Worm (Caenorhabditis elegans) whole organism, late embryonic: Measurements from ENCODE around the gene scl-25.

ENCODE experiments used
- T23F11.4 ChIP-seq: fragments of 200-800 bp; sonication (Bioruptor generic); optimal IDR thresholded peaks from 2 replicates; lab custom pipeline; 2018; ENCODE audit warnings: mild to moderate bottlenecking, missing genetic modification characterization, missing compliant biosample characterization
- Y22D7AL.16 ChIP-seq: sonication (generic microtip); optimal IDR thresholded peaks from 2 replicates; lab custom pipeline; 2016; ENCODE audit warnings: missing genetic modification characterization, missing compliant biosample characterization
- ahr-1 ChIP-seq: sonication (generic microtip); optimal IDR thresholded peaks from 2 replicates; lab custom pipeline; 2016; ENCODE audit warnings: missing genetic modification characterization, missing compliant biosample characterization
- ama-1 ChIP-seq: fragments of 150-350 bp; optimal IDR thresholded peaks from 2 replicates; lab custom pipeline; 2014
- ceh-14 ChIP-seq: sonication (generic microtip); optimal IDR thresholded peaks from 2 replicates; lab custom pipeline; 2016; ENCODE audit warnings: missing genotype, missing genetic modification characterization, missing compliant biosample characterization
- ceh-18 ChIP-seq: sonication (generic microtip); optimal IDR thresholded peaks from 2 replicates; lab custom pipeline; 2016; ENCODE audit warnings: missing genetic modification characterization, missing compliant biosample characterization
- ceh-24 ChIP-seq: sonication (generic microtip); optimal IDR thresholded peaks from 2 replicates; lab custom pipeline; 2016; ENCODE audit warnings: mild to moderate bottlenecking, missing genetic modification characterization, missing compliant biosample characterization
- ceh-31 ChIP-seq: sonication (generic microtip); optimal IDR thresholded peaks from 2 replicates; lab custom pipeline; 2016; ENCODE audit warnings: missing genetic modification characterization, missing compliant biosample characterization
- ceh-34 ChIP-seq: sonication (generic microtip); optimal IDR thresholded peaks from 2 replicates; lab custom pipeline; 2016; ENCODE audit warnings: mild to moderate bottlenecking, missing genetic modification characterization, missing compliant biosample characterization
- ceh-45 ChIP-seq: fragments of 200-800 bp; sonication (Bioruptor generic); IDR thresholded peaks from 2 replicates; pipeline ENCODE4 v1.3.6; 2022; ENCODE audit warnings: missing genetic modification reagents, missing genetic modification characterization, missing compliant biosample characterization
- ceh-9 ChIP-seq: sonication (generic microtip); optimal IDR thresholded peaks from 2 replicates; lab custom pipeline; 2016; ENCODE audit warnings: mild to moderate bottlenecking, missing genetic modification characterization, inconsistent platforms, missing compliant biosample characterization
- elt-2 ChIP-seq: sonication (generic microtip); optimal IDR thresholded peaks from 2 replicates; lab custom pipeline; 2016; ENCODE audit warnings: missing genetic modification reagents, missing genetic modification characterization, missing compliant biosample characterization
- elt-4 ChIP-seq: sonication (generic microtip); optimal IDR thresholded peaks from 2 replicates; lab custom pipeline; 2016; ENCODE audit warnings: missing genetic modification characterization, missing compliant biosample characterization
- eyg-1 ChIP-seq: sonication (generic microtip); optimal IDR thresholded peaks from 2 replicates; lab custom pipeline; 2016; ENCODE audit warnings: missing genotype, missing genetic modification characterization, missing compliant biosample characterization
- fkh-10 ChIP-seq: fragments of 150-350 bp; optimal IDR thresholded peaks from 2 replicates; lab custom pipeline; 2014; ENCODE audit warnings: missing biosample characterization, missing genetic modification reagents, missing genetic modification characterization
- fkh-6 ChIP-seq: sonication (generic microtip); optimal IDR thresholded peaks from 2 replicates; lab custom pipeline; 2016; ENCODE audit warnings: missing genetic modification characterization, missing compliant biosample characterization
- gmeb-2 ChIP-seq: sonication (generic microtip); optimal IDR thresholded peaks from 2 replicates; lab custom pipeline; 2016; ENCODE audit warnings: missing genetic modification characterization, inconsistent platforms, missing compliant biosample characterization
- hlh-13 ChIP-seq: fragments of 200-800 bp; sonication (Bioruptor generic); optimal IDR thresholded peaks from 2 replicates; lab custom pipeline; 2018; ENCODE audit warnings: mild to moderate bottlenecking, missing genetic modification characterization, missing compliant biosample characterization
- hlh-30 ChIP-seq: sonication (generic microtip); optimal IDR thresholded peaks from 2 replicates; lab custom pipeline; 2017; ENCODE audit warnings: antibody characterized with exemption, missing genetic modification characterization, missing compliant biosample characterization; ENCODE audit not compliant: insufficient read depth
- hlh-6 ChIP-seq: sonication (generic microtip); optimal IDR thresholded peaks from 2 replicates; lab custom pipeline; 2016; ENCODE audit warnings: missing genotype, missing genetic modification characterization, missing compliant biosample characterization
- lim-6 ChIP-seq: sonication (generic microtip); optimal IDR thresholded peaks from 2 replicates; lab custom pipeline; 2016; ENCODE audit warnings: missing genetic modification characterization, missing compliant biosample characterization
- lin-11 ChIP-seq: fragments of 200-800 bp; sonication (Bioruptor generic); optimal IDR thresholded peaks from 2 replicates; lab custom pipeline; 2018; ENCODE audit warnings: mild to moderate bottlenecking, missing genetic modification characterization, missing compliant biosample characterization
- nfya-1 ChIP-seq: sonication (generic microtip); optimal IDR thresholded peaks from 2 replicates; lab custom pipeline; 2017; ENCODE audit warnings: missing genetic modification characterization, mild to moderate bottlenecking, missing compliant biosample characterization, antibody characterized with exemption, moderate library complexity
- nhr-11 ChIP-seq: fragments of 150-350 bp; optimal IDR thresholded peaks from 2 replicates; lab custom pipeline; 2014; ENCODE audit warnings: missing biosample characterization, missing genetic modification characterization
- npax-4 ChIP-seq: sonication (generic microtip); optimal IDR thresholded peaks from 2 replicates; lab custom pipeline; 2016; ENCODE audit warnings: missing genetic modification characterization, missing compliant biosample characterization
- odd-2 ChIP-seq: sonication (generic microtip); optimal IDR thresholded peaks from 2 replicates; lab custom pipeline; 2017; ENCODE audit warnings: antibody characterized with exemption, mild to moderate bottlenecking, missing genetic modification characterization, missing compliant biosample characterization
- pag-3 ChIP-seq: sonication (generic microtip); optimal IDR thresholded peaks from 2 replicates; lab custom pipeline; 2016; ENCODE audit warnings: missing compliant biosample characterization, missing genetic modification characterization, borderline replicate concordance
- pat-9 ChIP-seq: fragments of 200-800 bp; sonication (Bioruptor generic); optimal IDR thresholded peaks from 2 replicates; lab custom pipeline; 2018; ENCODE audit warnings: mild to moderate bottlenecking, missing genetic modification characterization, moderate library complexity, missing compliant biosample characterization
- pax-1 ChIP-seq: fragments of 150-350 bp; optimal IDR thresholded peaks from 2 replicates; lab custom pipeline; 2014; ENCODE audit warnings: missing biosample characterization, missing genetic modification characterization
- pqm-1 ChIP-seq: sonication (generic microtip); optimal IDR thresholded peaks from 2 replicates; lab custom pipeline; 2016; ENCODE audit warnings: missing genetic modification characterization, missing compliant biosample characterization
- rnt-1 ChIP-seq: sonication (generic microtip); optimal IDR thresholded peaks from 2 replicates; lab custom pipeline; 2016; ENCODE audit warnings: missing genetic modification characterization, missing compliant biosample characterization
- tbx-7 ChIP-seq: sonication (generic microtip); optimal IDR thresholded peaks from 2 replicates; lab custom pipeline; 2016; ENCODE audit warnings: missing genotype, missing genetic modification characterization, missing compliant biosample characterization
- unc-3 ChIP-seq, 2 experiments: fragments of 200-800 bp in 1 of 2; sonication (Bioruptor generic) in 1 of 2; sonication (generic microtip) in 1 of 2; conservative IDR thresholded peaks in 1 of 2; optimal IDR thresholded peaks in 1 of 2; 2 replicates each; pipeline versions ENCODE4 v1.3.6 to Lab custom; 2016 to 2022; ENCODE audit warnings: missing compliant biosample characterization in 2 of 2, missing genetic modification characterization in 2 of 2, missing genetic modification reagents in 1 of 2
- unc-42 ChIP-seq: sonication (generic microtip); optimal IDR thresholded peaks from 2 replicates; lab custom pipeline; 2016; ENCODE audit warnings: missing genotype, missing genetic modification characterization, missing compliant biosample characterization
- unc-55 ChIP-seq: sonication (generic microtip); optimal IDR thresholded peaks from 2 replicates; lab custom pipeline; 2017; ENCODE audit warnings: missing biosample characterization, missing genetic modification reagents, missing genetic modification characterization
- unc-86 ChIP-seq: sonication (generic microtip); optimal IDR thresholded peaks from 2 replicates; lab custom pipeline; 2016; ENCODE audit warnings: missing genetic modification characterization, missing compliant biosample characterization
- zip-5 ChIP-seq: sonication (generic microtip); optimal IDR thresholded peaks from 2 replicates; lab custom pipeline; 2016; ENCODE audit warnings: missing genetic modification characterization, missing compliant biosample characterization

Gene scl-25

ce11 chrV:17217690-17218089 is 7.8 kb upstream of the scl-25 start, which contains the start of gene srbc-62:
TSS of gene srbc-62 (plus strand) at chrV:17217990.
- TF ChIP-seq elt-2 (tag; lab: Kevin White, UChicago) (no peak), gmeb-2 (tag; lab: Kevin White, UChicago) (no peak), ceh-45 (GFP tag; lab: Robert Waterston, UW) (no peak), lim-6 (tag; lab: Kevin White, UChicago) (no peak), fkh-6 (tag; lab: Kevin White, UChicago) (no peak)
- TF ChIP-seq, all 69 proteins: peak for 0

ce11 chrV:17220345-17220744 is 5.1 kb upstream of the scl-25 start, which contains the start of gene srh-109:
TSS of gene srh-109 (minus strand) at chrV:17220445.
- TF ChIP-seq ceh-34 (tag; lab: Kevin White, UChicago): no peak
- no peak for TF ChIP-seq nhr-11 (tag; lab: Kevin White, UChicago)
- TF ChIP-seq ceh-24: no peak
- no peak for TF ChIP-seq hlh-6 (tag; lab: Kevin White, UChicago)
- no peak for TF ChIP-seq fkh-10 (GFP tag; lab: Kevin White, UChicago)
- TF ChIP-seq pqm-1 (tag; lab: Kevin White, UChicago): no peak
- TF ChIP-seq ceh-14 (tag; lab: Kevin White, UChicago): no peak
- TF ChIP-seq npax-4: no peak
- no peak for TF ChIP-seq elt-4
- no peak for TF ChIP-seq ama-1 (lab: Kevin White, UChicago)
- TF ChIP-seq pag-3 (tag; lab: Kevin White, UChicago): no peak
- TF ChIP-seq ahr-1 (tag; lab: Kevin White, UChicago): no peak
- TF ChIP-seq ceh-9 (tag; lab: Kevin White, UChicago): no peak
- no peak for TF ChIP-seq fkh-6 (tag; lab: Kevin White, UChicago)
- no peak for TF ChIP-seq nfya-1 (tag; lab: Kevin White, UChicago)
- no peak for TF ChIP-seq lin-11 (tag; lab: Kevin White, UChicago)
- TF ChIP-seq ceh-18 (tag; lab: Kevin White, UChicago): no peak
- no peak for TF ChIP-seq Y22D7AL.16
- no peak for TF ChIP-seq unc-86
- TF ChIP-seq unc-3 (GFP tag; conservative IDR thresholded peaks at IDR 0.05; lab: Robert Waterston, UW): no peak
- TF ChIP-seq unc-3 (tag; optimal IDR thresholded peaks at IDR 0.05; lab: Kevin White, UChicago): no peak
- TF ChIP-seq, all 69 proteins: peak for 0

ce11 chrV:17223305-17223704 is 2.2 kb upstream of the scl-25 start, which contains the start of gene srh-252:
TSS of gene srh-252 (minus strand) at chrV:17223405.
- TF ChIP-seq T23F11.4 (GFP tag; lab: Kevin White, UChicago) (no peak), eyg-1 (tag; lab: Kevin White, UChicago) (no peak), tbx-7 (tag; lab: Kevin White, UChicago) (no peak), unc-42 (no peak), unc-3 (GFP tag; conservative IDR thresholded peaks at IDR 0.05; lab: Robert Waterston, UW) (no peak), unc-3 (tag; optimal IDR thresholded peaks at IDR 0.05; lab: Kevin White, UChicago) (no peak), unc-86 (no peak), hlh-13 (GFP tag; lab: Kevin White, UChicago) (no peak), pax-1 (tag; lab: Kevin White, UChicago) (no peak), unc-55 (GFP tag; lab: Kevin White, UChicago) (no peak), hlh-30 (tag; lab: Kevin White, UChicago) (no peak), npax-4 (no peak), fkh-6 (tag; lab: Kevin White, UChicago) (no peak), odd-2 (tag; lab: Kevin White, UChicago) (no peak), pat-9 (tag; lab: Kevin White, UChicago) (no peak), zip-5 (tag; lab: Kevin White, UChicago) (no peak), rnt-1 (no peak), ceh-31 (tag; lab: Kevin White, UChicago) (no peak), ceh-9 (tag; lab: Kevin White, UChicago) (no peak), gmeb-2 (tag; lab: Kevin White, UChicago) (no peak)
